Worm (Caenorhabditis elegans): Measurements from ENCODE around the gene F12E12.6.

DNA sequence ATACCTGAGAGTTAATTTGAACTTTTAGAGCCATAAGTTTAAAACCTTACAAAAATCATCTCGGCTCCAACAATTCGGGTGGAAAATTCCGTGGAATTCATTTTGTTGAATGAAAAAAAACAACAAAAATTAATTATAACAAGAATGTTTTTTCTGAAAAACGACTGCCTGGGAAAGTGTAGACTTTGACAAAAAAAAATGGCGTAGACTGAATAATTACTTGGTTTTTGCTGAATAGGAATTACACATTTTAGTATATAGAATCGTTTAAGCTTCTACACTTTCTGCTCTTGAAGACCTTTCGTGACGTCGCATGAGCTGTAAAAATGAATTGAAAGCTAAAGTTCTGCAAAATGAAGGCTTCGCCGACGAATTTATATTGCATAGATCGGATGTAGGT is 27.7 kb upstream of the F12E12.6 start, which contains the start of gene srx-112:
- TF ChIP-seq lin-39 (tag; optimal IDR thresholded peaks at IDR 0.05) = no peak
- TF ChIP-seq nhr-11 (tag; optimal IDR thresholded peaks at IDR 0.05) = no peak
- no peak for TF ChIP-seq lin-14 (GFP tag; optimal IDR thresholded peaks at IDR 0.05)
- TF ChIP-seq ces-1 (GFP tag; optimal IDR thresholded peaks at IDR 0.05) = no peak
- TF ChIP-seq sup-37 (GFP tag; optimal IDR thresholded peaks at IDR 0.05) = no peak
- TF ChIP-seq nhr-12 (tag; optimal IDR thresholded peaks at IDR 0.05) = no peak
- no peak for TF ChIP-seq unc-130 (tag; optimal IDR thresholded peaks at IDR 0.05)
- TF ChIP-seq lin-15B (tag; optimal IDR thresholded peaks at IDR 0.05) = no peak
- TF ChIP-seq tbx-2 (tag; optimal IDR thresholded peaks at IDR 0.05) = no peak
- no peak for TF ChIP-seq F16B12.6 (tag; optimal IDR thresholded peaks at IDR 0.05)
- TF ChIP-seq elt-2 (tag; optimal IDR thresholded peaks at IDR 0.05) = no peak
- TF ChIP-seq rnt-1 (tag; optimal IDR thresholded peaks at IDR 0.05) = no peak
- no peak for TF ChIP-seq fos-1 (tag; optimal IDR thresholded peaks at IDR 0.05)

Measured in whole organism, L1 larva.